Fruit fly (Drosophila melanogaster) whole organism, adult: ENCODE measurements around the gene Pdss2.

Source experiments
- CG1620 ChIP-seq: fragments of 200-800 bp; sonication (Bioruptor generic); optimal IDR thresholded peaks from 2 replicates; lab custom pipeline; 2016; ENCODE audit warnings: missing biosample characterization, missing genetic modification characterization
- CG33017 ChIP-seq: fragments of 200-800 bp; sonication (Bioruptor generic); optimal IDR thresholded peaks from 2 replicates; lab custom pipeline; 2018; ENCODE audit warnings: missing biosample characterization, mild to moderate bottlenecking, missing genetic modification characterization, moderate library complexity
- CG5204 ChIP-seq: fragments of 200-800 bp; sonication (Bioruptor generic); optimal IDR thresholded peaks from 2 replicates; lab custom pipeline; 2016; ENCODE audit warnings: missing biosample characterization, missing genetic modification characterization
- cic ChIP-seq: fragments of 200-800 bp; sonication (Bioruptor generic); optimal IDR thresholded peaks from 2 replicates; lab custom pipeline; 2017; ENCODE audit warnings: missing biosample characterization, mild to moderate bottlenecking, missing genetic modification characterization, moderate library complexity
- cnc ChIP-seq, 2 experiments: fragments of >200 bp; optimal IDR thresholded peaks; 2 replicates each; lab custom pipeline; 2017

dm6 chr3L:21060189-21061070 is 32.7 kb downstream of the Pdss2 start:
- TF ChIP-seq CG1620 (GFP tag; lab: Kevin White, UChicago), result no peak
- TF ChIP-seq cnc (optimal IDR thresholded peaks at IDR 0.05; lab: Kevin White, UChicago), result no peak
- TF ChIP-seq CG5204, result no peak
- TF ChIP-seq CG33017 (tag; lab: Kevin White, UChicago), result peak; percentile 22
- TF ChIP-seq cic (GFP tag; lab: Kevin White, UChicago), result no peak
